Worm (Caenorhabditis elegans): ENCODE measurements around the gene mib-1.

The mib-1 gene

ce11 chrIII:11334346-11334745 is 43.9 kb upstream of the mib-1 start (continued):
- TF ChIP-seq unc-62 (GFP tag; optimal IDR thresholded peaks at IDR 0.05) = no peak

ce11 chrIII:11333032-11333732 is 42.7 kb upstream of the mib-1 start, which contains the start of gene T28D6.5:
T28D6.5 (plus strand) TSS chrIII:11333682.
- TF ChIP-seq sptf-1 (tag; optimal IDR thresholded peaks at IDR 0.05) (no peak), snpc-4 (tag; optimal IDR thresholded peaks at IDR 0.05) (no peak), rnt-1 (tag; optimal IDR thresholded peaks at IDR 0.05) (no peak), blmp-1 (tag; optimal IDR thresholded peaks at IDR 0.05) (no peak), fkh-10 (GFP tag; optimal IDR thresholded peaks at IDR 0.05) (no peak), ces-1 (GFP tag; optimal IDR thresholded peaks at IDR 0.05) (no peak), nhr-90 (tag; optimal IDR thresholded peaks at IDR 0.05; ENCODE audit: poor library complexity) (no peak), hpl-2 (GFP tag; optimal IDR thresholded peaks at IDR 0.05) (no peak)

- TF ChIP-seq tbx-2 (tag; optimal IDR thresholded peaks at IDR 0.05) (no peak), elt-2 (tag; optimal IDR thresholded peaks at IDR 0.05) (no peak), fkh-8 (tag; optimal IDR thresholded peaks at IDR 0.05) (no peak), pax-3 (tag; optimal IDR thresholded peaks at IDR 0.05) (no peak), ceh-90 (tag; optimal IDR thresholded peaks at IDR 0.05) (no peak), egl-13 (tag; optimal IDR thresholded peaks at IDR 0.05) (no peak)
These were observed 41.8 kb upstream of the mib-1 start for ce11 chrIII:11332306-11332705.

DNA sequence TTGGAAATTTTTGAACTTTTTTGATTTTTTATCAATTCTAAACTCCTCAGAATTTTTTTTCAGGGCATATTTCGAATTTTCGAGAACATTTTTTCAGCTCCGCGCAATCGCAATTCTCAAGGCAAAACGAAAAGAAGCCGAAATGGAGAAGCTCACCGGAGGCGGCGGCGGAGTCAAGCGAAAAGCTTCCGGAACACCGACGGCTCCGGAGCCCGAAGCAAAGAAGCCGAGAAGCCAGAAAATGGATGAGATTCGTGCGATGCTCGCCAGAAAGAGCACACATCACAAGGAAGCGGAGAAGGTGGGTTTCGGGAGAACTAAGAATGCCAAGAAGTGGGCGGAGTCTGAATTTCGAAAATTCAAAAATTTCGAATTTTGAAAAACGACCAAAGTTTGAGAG is 33.6 kb upstream of the mib-1 start:
- TF ChIP-seq lir-3 (tag; optimal IDR thresholded peaks at IDR 0.05; ENCODE audit: poor library complexity) (no peak), pqm-1 (tag; optimal IDR thresholded peaks at IDR 0.05) (no peak), grh-1 (GFP tag; IDR thresholded peaks at IDR 0.05) (0 out of 2 replicates have a peak, but pooled peaks have one; percentile 7), fos-1 (tag; optimal IDR thresholded peaks at IDR 0.05) (no peak), nhr-85 (tag) (peak; percentile 12), nhr-84 (tag; optimal IDR thresholded peaks at IDR 0.05) (no peak), nhr-237 (tag; optimal IDR thresholded peaks at IDR 0.05) (no peak), mab-9 (GFP tag; IDR thresholded peaks at IDR 0.05) (0 out of 2 replicates have a peak, but pooled peaks have one; percentile 18), aha-1 (tag; optimal IDR thresholded peaks at IDR 0.05) (no peak), swsn-7 (tag; optimal IDR thresholded peaks at IDR 0.05) (no peak), snpc-4 (tag; optimal IDR thresholded peaks at IDR 0.05) (no peak), nhr-28 (tag; optimal IDR thresholded peaks at IDR 0.05) (no peak), ceh-63 (GFP tag; optimal IDR thresholded peaks at IDR 0.05) (no peak), fkh-8 (tag; optimal IDR thresholded peaks at IDR 0.05) (no peak), unc-98 (GFP tag; IDR thresholded peaks at IDR 0.05) (no peak), efl-1 (optimal IDR thresholded peaks at IDR 0.05) (no peak), efl-1 (GFP tag; optimal IDR thresholded peaks at IDR 0.05 in 1 of 2) (peak in 1 of 2 experiments; percentile 64), lin-39 (tag; optimal IDR thresholded peaks at IDR 0.05) (no peak), efl-3 (GFP tag; optimal IDR thresholded peaks at IDR 0.05) (no peak)

- TF ChIP-seq efl-1 (optimal IDR thresholded peaks at IDR 0.05) = no peak
- TF ChIP-seq efl-1 (GFP tag; optimal IDR thresholded peaks at IDR 0.05 in 1 of 2) = peak in 1 of 2 experiments; percentile 62
- TF ChIP-seq lin-39 (tag; optimal IDR thresholded peaks at IDR 0.05) = no peak
- no peak for TF ChIP-seq sptf-1 (tag; optimal IDR thresholded peaks at IDR 0.05)
- TF ChIP-seq lin-15B (tag; optimal IDR thresholded peaks at IDR 0.05) = no peak
These were observed 27.7 kb upstream of the mib-1 start, which contains the start of gene teg-1 for ce11 chrIII:11318131-11318530. teg-1 (minus strand) TSS chrIII:11318231.

All from whole organism, L1 larva.